Fruit fly (Drosophila melanogaster) whole organism, embryonic: ENCODE data around the gene CG9372.

Experiments
- CG11247 ChIP-seq: fragments of 200-800 bp; sonication (Bioruptor generic); IDR thresholded peaks from 2 replicates; pipeline ENCODE4 v1.3.6; 2022; ENCODE audit warnings: missing biosample characterization, missing genetic modification characterization
- CG11456 ChIP-seq: fragments of 200-800 bp; sonication (Bioruptor generic); IDR thresholded peaks from 3 replicates; pipeline ENCODE4 v1.3.6; 2022; ENCODE audit warnings: missing biosample characterization, missing genetic modification characterization
- CG11504 ChIP-seq: fragments of 200-800 bp; sonication (Bioruptor generic); optimal IDR thresholded peaks from 3 replicates; lab custom pipeline; 2019; ENCODE audit warnings: missing biosample characterization, mild to moderate bottlenecking, missing genetic modification characterization, moderate library complexity
- CG14860 ChIP-seq: fragments of 200-800 bp; sonication (Bioruptor generic); IDR thresholded peaks from 3 replicates; pipeline ENCODE4 v1.3.6; 2022; ENCODE audit warnings: missing biosample characterization, missing genetic modification characterization; ENCODE audit not compliant: partially characterized antibody
- CG17385 ChIP-seq: fragments of 200-800 bp; sonication (Bioruptor generic); optimal IDR thresholded peaks from 3 replicates; lab custom pipeline; 2018; ENCODE audit warnings: missing biosample characterization, mild to moderate bottlenecking, missing genetic modification characterization
- CG2199 ChIP-seq: fragments of 200-800 bp; sonication (Bioruptor generic); IDR thresholded peaks from 3 replicates; pipeline ENCODE4 v1.3.6; 2022; ENCODE audit warnings: missing biosample characterization, missing genetic modification characterization
- CG30403 ChIP-seq: fragments of 200-800 bp; sonication (Bioruptor generic); optimal IDR thresholded peaks from 3 replicates; lab custom pipeline; 2016; ENCODE audit warnings: missing biosample characterization, missing genetic modification characterization
- CG30431 ChIP-seq: fragments of 200-800 bp; sonication (Bioruptor generic); optimal IDR thresholded peaks from 2 replicates; lab custom pipeline; 2017; ENCODE audit warnings: missing biosample characterization, missing genetic modification characterization
- CG34422 ChIP-seq: fragments of 200-800 bp; sonication (Bioruptor generic); IDR thresholded peaks from 3 replicates; pipeline ENCODE4 v1.3.6; 2022; ENCODE audit warnings: missing biosample characterization, missing genetic modification characterization
- CG3847 ChIP-seq: fragments of 200-800 bp; sonication (Bioruptor generic); IDR thresholded peaks from 2 replicates; pipeline ENCODE4 v1.3.6; 2022; ENCODE audit warnings: missing biosample characterization, missing genetic modification characterization
- CG3995 ChIP-seq: fragments of 200-800 bp; sonication (Bioruptor generic); optimal IDR thresholded peaks from 3 replicates; lab custom pipeline; 2016; ENCODE audit warnings: missing biosample characterization, missing genetic modification characterization
- CG4404 ChIP-seq: fragments of 200-800 bp; sonication (Bioruptor generic); IDR thresholded peaks from 2 replicates; pipeline ENCODE4 v1.3.6; 2022; ENCODE audit warnings: missing biosample characterization, missing genetic modification characterization
- CG4820 ChIP-seq: fragments of 200-800 bp; sonication (Bioruptor generic); optimal IDR thresholded peaks from 3 replicates; lab custom pipeline; 2016; ENCODE audit warnings: missing biosample characterization, missing genetic modification characterization
- CG6683 ChIP-seq: fragments of 200-800 bp; sonication (Bioruptor generic); optimal IDR thresholded peaks from 2 replicates; lab custom pipeline; 2017; ENCODE audit warnings: missing biosample characterization, mild to moderate bottlenecking, missing genetic modification characterization, missing genetic modification reagents
- CG6791 ChIP-seq: fragments of 200-800 bp; sonication (Bioruptor generic); IDR thresholded peaks from 3 replicates; pipeline ENCODE4 v1.3.6; 2022; ENCODE audit warnings: missing biosample characterization, missing genetic modification characterization; ENCODE audit not compliant: partially characterized antibody
- CG7745 ChIP-seq: fragments of 200-800 bp; sonication (Bioruptor generic); optimal IDR thresholded peaks from 2 replicates; lab custom pipeline; 2018; ENCODE audit warnings: missing biosample characterization, mild to moderate bottlenecking, missing genetic modification characterization, moderate library complexity
- CG8290 ChIP-seq, 3 experiments: fragments of 200-800 bp; sonication (Bioruptor generic); optimal IDR thresholded peaks; 2 replicates each; lab custom pipeline; 2016 to 2019; ENCODE audit warnings: missing biosample characterization in 3 of 3, missing genetic modification characterization in 3 of 3, mild to moderate bottlenecking in 2 of 3, moderate library complexity in 1 of 3
- CG8478 ChIP-seq: fragments of >200 bp; optimal IDR thresholded peaks from 2 replicates; lab custom pipeline; 2018
- D19B ChIP-seq: fragments of 200-800 bp; sonication (Bioruptor generic); optimal IDR thresholded peaks from 2 replicates; lab custom pipeline; 2017; ENCODE audit warnings: missing biosample characterization, mild to moderate bottlenecking, missing genetic modification characterization
- Dip2 ChIP-seq: fragments of 200-800 bp; sonication (Bioruptor generic); IDR thresholded peaks from 2 replicates; pipeline ENCODE4 v1.3.6; 2022; ENCODE audit warnings: missing biosample characterization, missing genetic modification characterization
- Doc2 ChIP-seq: fragments of 200-800 bp; sonication (Bioruptor generic); IDR thresholded peaks from 2 replicates; pipeline ENCODE4 v1.3.6; 2022; ENCODE audit warnings: missing biosample characterization, missing genetic modification characterization
- Dp ChIP-seq: fragments of 200-800 bp; sonication (Bioruptor generic); optimal IDR thresholded peaks from 2 replicates; lab custom pipeline; 2018; ENCODE audit warnings: missing biosample characterization, mild to moderate bottlenecking, missing genetic modification characterization, moderate library complexity
- H15 ChIP-seq: fragments of 200-800 bp; sonication (Bioruptor generic); IDR thresholded peaks from 3 replicates; pipeline ENCODE4 v1.3.6; 2022; ENCODE audit warnings: missing biosample characterization, missing genetic modification characterization
- HHEX ChIP-seq: fragments of 200-800 bp; sonication (Bioruptor generic); optimal IDR thresholded peaks from 3 replicates; lab custom pipeline; 2017; ENCODE audit warnings: missing biosample characterization, mild to moderate bottlenecking, missing genetic modification characterization, missing genetic modification reagents
- MESR4 ChIP-seq: fragments of 200-800 bp; sonication (Bioruptor generic); optimal IDR thresholded peaks from 2 replicates; lab custom pipeline; 2018; ENCODE audit warnings: missing biosample characterization, mild to moderate bottlenecking, missing genetic modification characterization, moderate library complexity
- NK7.1 ChIP-seq: fragments of 200-800 bp; sonication (Bioruptor generic); optimal IDR thresholded peaks from 3 replicates; lab custom pipeline; 2016; ENCODE audit warnings: missing biosample characterization, missing genetic modification characterization
- Ravus ChIP-seq: fragments of 200-800 bp; sonication (Bioruptor generic); IDR thresholded peaks from 2 replicates; pipeline ENCODE4 v1.3.6; 2022; ENCODE audit warnings: missing biosample characterization, missing genetic modification characterization
- Sry-δ ChIP-seq: fragments of 200-800 bp; sonication (Bioruptor generic); optimal IDR thresholded peaks from 2 replicates; lab custom pipeline; 2016; ENCODE audit warnings: missing biosample characterization, missing genetic modification characterization
- Stat92E ChIP-seq, 3 experiments: fragments of >200 bp in 2 of 3; fragments of 200-800 bp in 1 of 3; sonication (Bioruptor generic) in 1 of 3; optimal IDR thresholded peaks; 2 replicates each; lab custom pipeline; 2017 to 2019; ENCODE audit warnings: missing biosample characterization in 3 of 3, missing genetic modification characterization in 3 of 3, mild to moderate bottlenecking in 1 of 3, moderate library complexity in 1 of 3
- YL-1 ChIP-seq: fragments of 200-800 bp; sonication (Bioruptor generic); optimal IDR thresholded peaks from 3 replicates; lab custom pipeline; 2017; ENCODE audit warnings: missing biosample characterization, mild to moderate bottlenecking, missing genetic modification characterization
- abd-A ChIP-seq: fragments of 200-800 bp; sonication (Bioruptor generic); optimal IDR thresholded peaks from 3 replicates; lab custom pipeline; 2019; ENCODE audit warnings: missing biosample characterization, mild to moderate bottlenecking, missing genetic modification characterization, moderate library complexity
- bbx ChIP-seq: fragments of 200-800 bp; sonication (Bioruptor generic); IDR thresholded peaks from 2 replicates; pipeline ENCODE4 v1.3.6; 2022; ENCODE audit warnings: missing biosample characterization, missing genetic modification characterization; ENCODE audit not compliant: partially characterized antibody
- bcd ChIP-seq: fragments of 200-800 bp; sonication (Bioruptor generic); optimal IDR thresholded peaks from 2 replicates; lab custom pipeline; 2017; ENCODE audit warnings: missing biosample characterization, mild to moderate bottlenecking, missing genetic modification characterization
- bsh ChIP-seq, 2 experiments: fragments of 200-800 bp; sonication (Bioruptor generic); optimal IDR thresholded peaks; 2 replicates each; lab custom pipeline; 2017 to 2018; ENCODE audit warnings: mild to moderate bottlenecking in 2 of 2, missing biosample characterization in 2 of 2, missing genetic modification characterization in 2 of 2, moderate library complexity in 1 of 2
- caup ChIP-seq: fragments of 200-800 bp; sonication (Bioruptor generic); optimal IDR thresholded peaks from 3 replicates; lab custom pipeline; 2017; ENCODE audit warnings: missing biosample characterization, mild to moderate bottlenecking, missing genetic modification characterization, moderate library complexity; ENCODE audit not compliant: severe bottlenecking
- crol ChIP-seq: fragments of 200-800 bp; sonication (Bioruptor generic); IDR thresholded peaks from 2 replicates; pipeline ENCODE4 v1.3.6; 2022; ENCODE audit warnings: missing biosample characterization, missing genetic modification characterization
- grau ChIP-seq: fragments of 200-800 bp; optimal IDR thresholded peaks from 3 replicates; lab custom pipeline; 2019; ENCODE audit warnings: missing biosample characterization, mild to moderate bottlenecking, missing genetic modification characterization, moderate library complexity
- inv ChIP-seq: fragments of 200-800 bp; sonication (Bioruptor generic); IDR thresholded peaks from 2 replicates; pipeline ENCODE4 v1.3.6; 2022; ENCODE audit warnings: missing biosample characterization, missing genetic modification characterization; ENCODE audit not compliant: partially characterized antibody
- klu ChIP-seq: fragments of 200-800 bp; sonication (Bioruptor generic); IDR thresholded peaks from 2 replicates; pipeline ENCODE4 v1.3.6; 2022; ENCODE audit warnings: missing biosample characterization, missing genetic modification characterization
- lilli ChIP-seq: fragments of 200-800 bp; sonication (Bioruptor generic); optimal IDR thresholded peaks from 3 replicates; lab custom pipeline; 2016; ENCODE audit warnings: missing biosample characterization, missing genetic modification characterization
- lov ChIP-seq, 2 experiments: fragments of 200-800 bp in 1 of 2; fragments of >200 bp in 1 of 2; sonication (Bioruptor generic) in 1 of 2; IDR thresholded peaks in 1 of 2; optimal IDR thresholded peaks in 1 of 2; 2 replicates in 1 of 2; 3 replicates in 1 of 2; pipeline versions ENCODE4 v1.3.6 to Lab custom; 2017 to 2022; ENCODE audit warnings: missing biosample characterization in 1 of 2, missing genetic modification characterization in 1 of 2
- mirr ChIP-seq: fragments of 200-800 bp; sonication (Bioruptor generic); optimal IDR thresholded peaks from 3 replicates; lab custom pipeline; 2018; ENCODE audit warnings: missing biosample characterization, mild to moderate bottlenecking, missing genetic modification characterization
- pita ChIP-seq: fragments of 200-800 bp; sonication (Bioruptor generic); optimal IDR thresholded peaks from 2 replicates; lab custom pipeline; 2017; ENCODE audit warnings: missing biosample characterization, mild to moderate bottlenecking, missing genetic modification characterization
- ro ChIP-seq: fragments of 200-800 bp; sonication (Bioruptor generic); IDR thresholded peaks from 2 replicates; pipeline ENCODE4 v1.3.6; 2022; ENCODE audit warnings: missing biosample characterization, missing genetic modification characterization
- ttk ChIP-seq: fragments of 200-800 bp; sonication (Bioruptor generic); IDR thresholded peaks from 2 replicates; pipeline ENCODE4 v2.1.2; 2022; ENCODE audit warnings: missing biosample characterization, missing genetic modification characterization
- tx ChIP-seq: fragments of 200-800 bp; sonication (Bioruptor generic); optimal IDR thresholded peaks from 2 replicates; lab custom pipeline; 2016; ENCODE audit warnings: missing biosample characterization, missing genetic modification characterization
- zfh1 ChIP-seq: fragments of 200-800 bp; sonication (Bioruptor generic); IDR thresholded peaks from 3 replicates; pipeline ENCODE4 v1.3.6; 2022; ENCODE audit warnings: missing biosample characterization, missing genetic modification characterization

CG9372 gene

dm6 chr3L:19632766-19633632, 27.0 kb downstream of the CG9372 start (continued):
- peak; percentile 63 for TF ChIP-seq ttk (GFP tag; lab: Robert Waterston, UW)
- no peak for TF ChIP-seq CG8478
- TF ChIP-seq Ravus (GFP tag; lab: Robert Waterston, UW): no peak; the same call in 1 of the 2 replicates
- no peak for TF ChIP-seq H15 (GFP tag; lab: Robert Waterston, UW)
- TF ChIP-seq CG7745 (tag; lab: Kevin White, UChicago): no peak
- peak; percentile 43 for TF ChIP-seq CG17385 (GFP tag; lab: Kevin White, UChicago)
- no peak for TF ChIP-seq YL-1 (GFP tag; lab: Kevin White, UChicago)
- peak; percentile 34 for TF ChIP-seq CG30403 (GFP tag; lab: Kevin White, UChicago)
- peak; percentile 33 for TF ChIP-seq HHEX (GFP tag; lab: Kevin White, UChicago)
- TF ChIP-seq inv (GFP tag; lab: Robert Waterston, UW): no peak
- no peak for TF ChIP-seq CG6683 (GFP tag; lab: Kevin White, UChicago)
- no peak for TF ChIP-seq CG11456
- TF ChIP-seq bsh (GFP tag; optimal IDR thresholded peaks at IDR 0.05; lab: Kevin White, UChicago): peak in 1 of 2 experiments; percentile 16
- peak; percentile 26 for TF ChIP-seq CG30431
- no peak for TF ChIP-seq Stat92E (GFP tag; optimal IDR thresholded peaks at IDR 0.05; lab: Kevin White, UChicago)
- TF ChIP-seq Dip2: no peak
- TF ChIP-seq Dp (GFP tag; lab: Kevin White, UChicago): no peak
- no peak for TF ChIP-seq CG6791 (GFP tag; lab: Robert Waterston, UW)
- no peak for TF ChIP-seq Doc2 (GFP tag; lab: Robert Waterston, UW)
- peak; percentile 72; the same call in 1 of the 3 replicates for TF ChIP-seq CG2199 (GFP tag; lab: Robert Waterston, UW)
- TF ChIP-seq CG8290 (GFP tag; optimal IDR thresholded peaks at IDR 0.05; lab: Kevin White, UChicago): no peak
- TF ChIP-seq CG8290 (tag; optimal IDR thresholded peaks at IDR 0.05; lab: Kevin White, UChicago): peak in 1 of 2 experiments; percentile 70
- peak; percentile 16 for TF ChIP-seq CG4820 (GFP tag; lab: Kevin White, UChicago)
- no peak for TF ChIP-seq ro (GFP tag; lab: Robert Waterston, UW)
- TF ChIP-seq CG3847 (GFP tag; lab: Robert Waterston, UW): peak; percentile 73
- peak; percentile 36 for TF ChIP-seq D19B (GFP tag; lab: Kevin White, UChicago)
- 0 out of 2 replicates have a peak, but pooled peaks have one; percentile 37 for TF ChIP-seq crol (GFP tag; lab: Robert Waterston, UW)
- TF ChIP-seq grau (tag; lab: Kevin White, UChicago): peak; percentile 95
- peak; percentile 64 for TF ChIP-seq CG11504
- peak; percentile 59 for TF ChIP-seq mirr (GFP tag; lab: Kevin White, UChicago)
- peak; percentile 52; the same call in 1 of the 2 replicates for TF ChIP-seq bbx (GFP tag; lab: Robert Waterston, UW)
- TF ChIP-seq zfh1 (GFP tag; lab: Robert Waterston, UW): peak; percentile 21; the same call in 1 of the 3 replicates
- TF ChIP-seq CG3995 (GFP tag; lab: Kevin White, UChicago): peak; percentile 37
- TF ChIP-seq lilli (GFP tag; lab: Kevin White, UChicago): peak; percentile 79
- TF ChIP-seq klu (GFP tag; lab: Robert Waterston, UW): no peak; the same call in 1 of the 2 replicates
- TF ChIP-seq Sry-δ (GFP tag; lab: Kevin White, UChicago): peak; percentile 4
- no peak for TF ChIP-seq pita (GFP tag; lab: Kevin White, UChicago)
- peak; percentile 41; the same call in 1 of the 2 replicates for TF ChIP-seq CG11247 (GFP tag; lab: Robert Waterston, UW)
- TF ChIP-seq CG4404 (GFP tag; lab: Robert Waterston, UW): 0 out of 2 replicates have a peak, but pooled peaks have one; percentile 12
- peak; percentile 62; the same call in 1 of the 3 replicates for TF ChIP-seq CG34422
- TF ChIP-seq NK7.1: no peak
- TF ChIP-seq lov (optimal IDR thresholded peaks at IDR 0.05; lab: Kevin White, UChicago): no peak
- TF ChIP-seq lov (GFP tag; IDR thresholded peaks at IDR 0.05; lab: Robert Waterston, UW): no peak
- peak; percentile 69 for TF ChIP-seq caup (GFP tag; lab: Kevin White, UChicago)
- peak; percentile 47 for TF ChIP-seq bcd (GFP tag; lab: Kevin White, UChicago)
- TF ChIP-seq CG14860 (GFP tag; lab: Robert Waterston, UW): no peak
- TF ChIP-seq abd-A (tag; lab: Kevin White, UChicago): no peak
- TF ChIP-seq MESR4 (GFP tag; lab: Kevin White, UChicago): no peak
- peak; percentile 31 for TF ChIP-seq tx
